Worm (Caenorhabditis elegans): ENCODE results near the gene aqp-1.
A peak's percentile ranks its signal among the peaks of the same experiment; 100 is the strongest.

DNA sequence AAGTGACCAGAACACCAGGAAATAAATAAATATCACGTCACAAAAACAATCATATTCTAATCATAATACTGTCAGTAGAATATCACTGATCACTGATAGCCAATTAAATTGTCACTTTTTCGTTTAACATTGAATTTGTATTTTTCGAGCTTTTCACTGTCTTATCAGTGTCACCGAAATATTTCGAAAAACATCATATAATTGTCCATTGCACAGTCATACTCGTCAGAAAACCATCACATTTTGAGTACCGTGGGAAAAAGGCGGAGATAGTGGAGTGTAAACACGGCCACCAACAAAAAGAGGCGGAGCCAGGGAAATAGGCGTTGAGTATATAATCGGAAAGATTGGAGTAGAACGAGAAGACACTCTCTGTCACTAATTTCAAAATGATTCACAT is 39.1 kb upstream of the aqp-1 start:
- TF ChIP-seq ztf-4 (tag; optimal IDR thresholded peaks at IDR 0.05), result no peak
- no peak for TF ChIP-seq lin-39 (tag; optimal IDR thresholded peaks at IDR 0.05)
- TF ChIP-seq nhr-11 (tag; optimal IDR thresholded peaks at IDR 0.05), result no peak
- no peak for TF ChIP-seq ceh-82 (tag; optimal IDR thresholded peaks at IDR 0.05)
- no peak for TF ChIP-seq mab-5 (tag; optimal IDR thresholded peaks at IDR 0.05)
- no peak for TF ChIP-seq nhr-77 (tag; optimal IDR thresholded peaks at IDR 0.05)
- TF ChIP-seq unc-62 (GFP tag; optimal IDR thresholded peaks at IDR 0.05), result no peak
- no peak for TF ChIP-seq ceh-16 (tag; optimal IDR thresholded peaks at IDR 0.05)
- no peak for TF ChIP-seq mdl-1 (tag; optimal IDR thresholded peaks at IDR 0.05)
- TF ChIP-seq nhr-25 (tag; optimal IDR thresholded peaks at IDR 0.05), result no peak
- TF ChIP-seq mbf-1 (tag; optimal IDR thresholded peaks at IDR 0.05), result no peak
- no peak for TF ChIP-seq ama-1 (optimal IDR thresholded peaks at IDR 0.05)
- peak; percentile 7 for TF ChIP-seq skn-1 (tag; optimal IDR thresholded peaks at IDR 0.05)
